Worm (Caenorhabditis elegans) whole organism, late embryonic: ENCODE measurements around the gene W09G12.10.

Source experiments
- ceh-2 ChIP-seq: sonication (generic microtip); optimal IDR thresholded peaks from 2 replicates; lab custom pipeline; 2016; ENCODE audit warnings: missing genotype, missing genetic modification characterization, missing compliant biosample characterization
- hlh-15 ChIP-seq: sonication (generic microtip); optimal IDR thresholded peaks from 2 replicates; lab custom pipeline; 2016; ENCODE audit warnings: missing genetic modification characterization, missing compliant biosample characterization
- lin-11 ChIP-seq: fragments of 200-800 bp; sonication (Bioruptor generic); optimal IDR thresholded peaks from 2 replicates; lab custom pipeline; 2018; ENCODE audit warnings: mild to moderate bottlenecking, missing genetic modification characterization, missing compliant biosample characterization
- pha-4 ChIP-seq: fragments of 150-350 bp; optimal IDR thresholded peaks from 2 replicates; lab custom pipeline; 2018; ENCODE audit warnings: missing biosample characterization, missing genetic modification reagents, missing genetic modification characterization
- sox-4 ChIP-seq: sonication (generic microtip); optimal IDR thresholded peaks from 2 replicates; lab custom pipeline; 2017; ENCODE audit warnings: mild to moderate bottlenecking, missing genetic modification characterization, inconsistent platforms, missing compliant biosample characterization

DNA sequence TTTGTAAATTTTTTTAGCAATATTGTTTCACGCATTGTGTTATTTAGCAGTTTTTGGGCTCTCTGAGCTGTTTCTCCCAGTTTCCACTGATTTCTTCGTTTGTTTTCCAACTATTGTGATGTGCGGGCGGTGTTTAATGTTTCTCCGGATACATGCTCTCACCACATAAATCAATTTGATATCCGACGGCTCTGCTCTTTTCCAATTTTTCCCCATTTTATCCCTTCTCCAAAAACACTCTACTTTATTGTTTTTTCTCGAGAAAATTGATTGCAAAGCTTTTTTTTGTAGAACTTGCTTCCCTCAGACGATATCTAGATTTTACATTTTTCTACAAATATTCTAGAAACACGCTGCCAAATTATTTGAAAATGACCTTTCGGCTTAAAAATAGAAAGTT is 5.6 kb downstream of the W09G12.10 start:
- TF ChIP-seq sox-4 (tag; lab: Kevin White, UChicago) (no peak), ceh-2 (tag; lab: Kevin White, UChicago) (no peak), pha-4 (tag; lab: Kevin White, UChicago) (no peak), hlh-15 (tag; lab: Kevin White, UChicago) (no peak), lin-11 (tag; lab: Kevin White, UChicago) (no peak)
